Fruit fly (Drosophila melanogaster): ENCODE measurements around the gene Pebp1.

- TF ChIP-seq Mnt (GFP tag; optimal IDR thresholded peaks at IDR 0.05) (peak; percentile 54), pad (GFP tag; optimal IDR thresholded peaks at IDR 0.05) (peak; percentile 49), kay (GFP tag; ENCODE audit: borderline replicate concordance) (peak; percentile 98), CG11617 (GFP tag; optimal IDR thresholded peaks at IDR 0.05) (peak; percentile 68), Crg-1 (GFP tag; optimal IDR thresholded peaks at IDR 0.05) (no peak), CG33017 (tag; optimal IDR thresholded peaks at IDR 0.05) (peak; percentile 65), toe (GFP tag; optimal IDR thresholded peaks at IDR 0.05) (no peak), bab1 (GFP tag; optimal IDR thresholded peaks at IDR 0.05) (peak; percentile 15)
Measured at dm6 chr3R:22464611-22465113, 1.2 kb upstream of the Pebp1 start, which contains the start of gene CG7054.

Measured in whole organism, adult.